Worm (Caenorhabditis elegans): Measurements from ENCODE around the gene R10E4.9.

ce11 chrIII:4274524-4274923 is 27.7 kb downstream of the R10E4.9 start:
- TF ChIP-seq him-1 (tag; optimal IDR thresholded peaks at IDR 0.05) (no peak), dao-5 (tag; optimal IDR thresholded peaks at IDR 0.05) (no peak)
